Fruit fly (Drosophila melanogaster) whole organism, pupa: ENCODE results near the gene CG31638.

Experiments
- CG10348 ChIP-seq: fragments of 200-800 bp; sonication (Bioruptor generic); IDR thresholded peaks from 2 replicates; pipeline ENCODE4 v1.3.6; 2022; ENCODE audit warnings: missing biosample characterization, missing genetic modification characterization
- CG13204 ChIP-seq: fragments of 200-800 bp; sonication (Bioruptor generic); optimal IDR thresholded peaks from 2 replicates; lab custom pipeline; 2018; ENCODE audit warnings: missing biosample characterization, mild to moderate bottlenecking, missing genetic modification characterization, moderate library complexity
- CG17806 ChIP-seq: fragments of 200-800 bp; sonication (Bioruptor generic); optimal IDR thresholded peaks from 2 replicates; lab custom pipeline; 2018; ENCODE audit warnings: missing biosample characterization, mild to moderate bottlenecking, missing genetic modification characterization, moderate library complexity
- CG34367 ChIP-seq: fragments of 200-800 bp; sonication (Bioruptor generic); optimal IDR thresholded peaks from 2 replicates; lab custom pipeline; 2018; ENCODE audit warnings: missing biosample characterization, mild to moderate bottlenecking, missing genetic modification characterization
- CG8301 ChIP-seq: fragments of 200-800 bp; sonication (Bioruptor generic); optimal IDR thresholded peaks from 2 replicates; lab custom pipeline; 2018; ENCODE audit warnings: missing biosample characterization, mild to moderate bottlenecking, missing genetic modification characterization
- CG9948 ChIP-seq: fragments of 200-800 bp; sonication (Bioruptor generic); optimal IDR thresholded peaks from 2 replicates; lab custom pipeline; 2018; ENCODE audit warnings: missing biosample characterization, mild to moderate bottlenecking, missing genetic modification characterization, moderate library complexity
- Ets98B ChIP-seq: fragments of 200-800 bp; sonication (Bioruptor generic); IDR thresholded peaks from 2 replicates; pipeline ENCODE4 v1.3.6; 2022; ENCODE audit warnings: missing biosample characterization, missing genetic modification characterization
- Pif1A ChIP-seq: fragments of 200-800 bp; sonication (Bioruptor generic); optimal IDR thresholded peaks from 3 replicates; lab custom pipeline; 2016; ENCODE audit warnings: missing biosample characterization, missing genetic modification characterization
- Snoo ChIP-seq: fragments of 200-800 bp; sonication (Bioruptor generic); optimal IDR thresholded peaks from 3 replicates; lab custom pipeline; 2017; ENCODE audit warnings: missing biosample characterization, mild to moderate bottlenecking, missing genetic modification characterization, inconsistent platforms
- fd96Ca ChIP-seq: fragments of 200-800 bp; sonication (Bioruptor generic); IDR thresholded peaks from 3 replicates; pipeline ENCODE4 v1.3.6; 2022; ENCODE audit warnings: missing biosample characterization, missing genetic modification characterization
- gl ChIP-seq: fragments of 200-800 bp; sonication (Bioruptor generic); optimal IDR thresholded peaks from 2 replicates; lab custom pipeline; 2018; ENCODE audit warnings: missing biosample characterization, mild to moderate bottlenecking, missing genetic modification characterization
- rn ChIP-seq: fragments of 200-800 bp; sonication (Bioruptor generic); IDR thresholded peaks from 2 replicates; pipeline ENCODE4 v1.3.6; 2022; ENCODE audit warnings: missing biosample characterization, missing genetic modification characterization

- TF ChIP-seq Pif1A (GFP tag; lab: Kevin White, UChicago): no peak
- no peak for TF ChIP-seq CG34367 (tag; lab: Kevin White, UChicago)
- TF ChIP-seq rn (GFP tag; lab: Robert Waterston, UW): no peak
- no peak for TF ChIP-seq fd96Ca (GFP tag; lab: Robert Waterston, UW)
- 0 out of 2 replicates have a peak, but pooled peaks have one; percentile 9 for TF ChIP-seq Ets98B (GFP tag; lab: Robert Waterston, UW)
- no peak for TF ChIP-seq CG9948 (tag; lab: Kevin White, UChicago)
- peak; percentile 21 for TF ChIP-seq gl (tag; lab: Kevin White, UChicago)
- peak; percentile 59 for TF ChIP-seq CG13204 (GFP tag; lab: Kevin White, UChicago)
- TF ChIP-seq CG17806: no peak
- no peak for TF ChIP-seq Snoo (tag; lab: Kevin White, UChicago)
- TF ChIP-seq CG8301 (tag; lab: Kevin White, UChicago): peak; percentile 25
- no peak for TF ChIP-seq CG10348 (GFP tag; lab: Robert Waterston, UW)
Measured at dm6 chr2L:6447581-6448333, 43.1 kb upstream of the CG31638 start.
